Fruit fly (Drosophila melanogaster) Kc167 (cell line): ENCODE results near the gene CG17029.

ENCODE experiments used
- Myc ChIP-seq: fragments of >200 bp; optimal IDR thresholded peaks from 2 replicates; lab custom pipeline; 2017; ENCODE audit warnings: missing external identifiers
- Sin3A ChIP-seq: fragments of >200 bp; optimal IDR thresholded peaks from 2 replicates; lab custom pipeline; 2018; ENCODE audit warnings: missing external identifiers
- h ChIP-seq: fragments of >200 bp; optimal IDR thresholded peaks from 3 replicates; lab custom pipeline; 2018; ENCODE audit warnings: missing external identifiers
- psq ChIP-seq: fragments of >200 bp; optimal IDR thresholded peaks from 2 replicates; lab custom pipeline; 2017; ENCODE audit warnings: missing external identifiers

dm6 chr3L:15996019-15996418 lies 19.3 kb downstream of the CG17029 start:
- no peak for TF ChIP-seq psq (lab: Kevin White, UChicago)
- TF ChIP-seq Myc = no peak
- TF ChIP-seq Sin3A (lab: Kevin White, UChicago) = no peak
- no peak for TF ChIP-seq h (lab: Kevin White, UChicago)
